Worm (Caenorhabditis elegans) whole organism, L4 larva: ENCODE data around the gene C33F10.1.
"Not testable (repeated sequence)": the region's sequence is repeated elsewhere in the genome, so short reads cannot be mapped to it uniquely, and the experiment has no call there.

ENCODE experiments used
- D1046.2 ChIP-seq: fragments of 200-800 bp; sonication (Bioruptor generic); IDR thresholded peaks from 2 replicates; pipeline ENCODE4 v1.3.6; 2022; ENCODE audit warnings: missing genetic modification characterization, missing compliant biosample characterization
- F10B5.3 ChIP-seq: sonication (generic microtip); optimal IDR thresholded peaks from 2 replicates; lab custom pipeline; 2016; ENCODE audit warnings: mild to moderate bottlenecking, missing genetic modification characterization, missing compliant biosample characterization
- F37D6.2 ChIP-seq: sonication (generic microtip); optimal IDR thresholded peaks from 2 replicates; lab custom pipeline; 2016; ENCODE audit warnings: mild to moderate bottlenecking, missing genetic modification characterization, missing compliant biosample characterization
- R02D3.7 ChIP-seq: fragments of 150-350 bp; sonication (generic microtip); optimal IDR thresholded peaks from 3 replicates; lab custom pipeline; 2014; ENCODE audit warnings: missing biosample characterization, missing genetic modification characterization
- T26A8.4 ChIP-seq: fragments of 200-800 bp; sonication (Bioruptor generic); IDR thresholded peaks from 2 replicates; pipeline ENCODE4 v1.3.6; 2022; ENCODE audit warnings: missing genetic modification characterization, missing compliant biosample characterization
- aha-1 ChIP-seq: fragments of 150-350 bp; peaks from one replicate; lab custom pipeline; 2014; ENCODE audit warnings: missing biosample characterization, missing genetic modification characterization
- aly-2 ChIP-seq: sonication (generic microtip); optimal IDR thresholded peaks from 2 replicates; lab custom pipeline; 2018; ENCODE audit warnings: missing biosample characterization, missing genetic modification characterization
- ama-1 ChIP-seq: fragments of 150-350 bp; optimal IDR thresholded peaks from 2 replicates; lab custom pipeline; 2014; ENCODE audit warnings: inconsistent platforms, mixed read lengths
- attf-4 ChIP-seq: sonication (generic microtip); optimal IDR thresholded peaks from 3 replicates; lab custom pipeline; 2017; ENCODE audit warnings: missing biosample characterization, missing genetic modification characterization
- ceh-32 ChIP-seq: sonication (generic microtip); optimal IDR thresholded peaks from 2 replicates; lab custom pipeline; 2016; ENCODE audit warnings: mild to moderate bottlenecking, missing genetic modification characterization, missing compliant biosample characterization; ENCODE audit not compliant: poor library complexity
- ceh-44 ChIP-seq: fragments of 200-800 bp; sonication (Bioruptor generic); IDR thresholded peaks from 2 replicates; pipeline ENCODE4 v1.3.6; 2022; ENCODE audit warnings: missing genetic modification reagents, missing genetic modification characterization, missing compliant biosample characterization
- ceh-62 ChIP-seq: sonication (generic microtip); optimal IDR thresholded peaks from 2 replicates; lab custom pipeline; 2017; ENCODE audit warnings: missing biosample characterization, missing genetic modification characterization
- ceh-82 ChIP-seq: sonication (generic microtip); optimal IDR thresholded peaks from 2 replicates; lab custom pipeline; 2017; ENCODE audit warnings: missing biosample characterization, missing genetic modification characterization
- daf-12 ChIP-seq: fragments of 150-350 bp; optimal IDR thresholded peaks from 2 replicates; lab custom pipeline; 2014; ENCODE audit warnings: missing biosample characterization, missing genetic modification reagents, missing genetic modification characterization
- daf-16 ChIP-seq, 3 experiments: sonication (generic microtip); optimal IDR thresholded peaks; 2 replicates each; lab custom pipeline; 2016 to 2017; ENCODE audit warnings: missing genetic modification characterization in 3 of 3, missing genetic modification reagents in 3 of 3, mild to moderate bottlenecking in 2 of 3, missing compliant biosample characterization in 2 of 3, missing biosample characterization in 1 of 3, moderate library complexity in 1 of 3
- daf-19 ChIP-seq: fragments of 200-800 bp; sonication (Bioruptor generic); conservative IDR thresholded peaks from 2 replicates; pipeline ENCODE4 v1.3.6; 2022; ENCODE audit warnings: missing genetic modification characterization, missing compliant biosample characterization
- dmd-6 ChIP-seq: fragments of 200-800 bp; sonication (Bioruptor generic); IDR thresholded peaks from 2 replicates; pipeline ENCODE4 v1.3.6; 2022; ENCODE audit warnings: missing genetic modification reagents, missing genetic modification characterization, missing compliant biosample characterization
- dmd-9 ChIP-seq: fragments of 200-800 bp; sonication (Bioruptor generic); IDR thresholded peaks from 2 replicates; pipeline ENCODE4 v1.3.6; 2022; ENCODE audit warnings: missing genetic modification reagents, missing genetic modification characterization, missing compliant biosample characterization
- dpl-1 ChIP-seq: fragments of 150-350 bp; optimal IDR thresholded peaks from 2 replicates; lab custom pipeline; 2014; ENCODE audit warnings: missing biosample characterization, missing genetic modification reagents, missing genetic modification characterization
- duxl-1 ChIP-seq: sonication (generic microtip); optimal IDR thresholded peaks from 2 replicates; lab custom pipeline; 2016; ENCODE audit warnings: mild to moderate bottlenecking, missing genetic modification characterization, moderate library complexity, missing compliant biosample characterization; ENCODE audit not compliant: poor library complexity
- egl-27 ChIP-seq: sonication (generic microtip); optimal IDR thresholded peaks from 3 replicates; lab custom pipeline; 2017; ENCODE audit warnings: missing biosample characterization, missing genetic modification reagents, missing genetic modification characterization
- egl-43 ChIP-seq: fragments of 200-800 bp; sonication (Bioruptor generic); IDR thresholded peaks from 2 replicates; pipeline ENCODE4 v1.3.6; 2022; ENCODE audit warnings: missing genetic modification reagents, missing genetic modification characterization, missing compliant biosample characterization
- fos-1 ChIP-seq: fragments of 150-350 bp; optimal IDR thresholded peaks from 2 replicates; lab custom pipeline; 2014; ENCODE audit warnings: missing biosample characterization, missing genetic modification characterization
- lin-15B ChIP-seq: fragments of 150-350 bp; sonication (generic microtip); optimal IDR thresholded peaks from 3 replicates; lab custom pipeline; 2014; ENCODE audit warnings: missing biosample characterization, missing genetic modification characterization
- lin-29 ChIP-seq: fragments of 200-800 bp; sonication (Bioruptor generic); IDR thresholded peaks from 2 replicates; pipeline ENCODE4 v1.3.6; 2022; ENCODE audit warnings: missing genetic modification reagents, missing genetic modification characterization, missing compliant biosample characterization
- lin-39 ChIP-seq: fragments of 150-350 bp; optimal IDR thresholded peaks from 2 replicates; lab custom pipeline; 2014; ENCODE audit warnings: missing biosample characterization, missing genetic modification reagents, missing genetic modification characterization
- lir-3 ChIP-seq: sonication (generic microtip); optimal IDR thresholded peaks from 2 replicates; lab custom pipeline; 2016; ENCODE audit warnings: mild to moderate bottlenecking, missing genetic modification characterization, missing compliant biosample characterization
- lsy-2 ChIP-seq, 2 experiments: fragments of 150-350 bp in 1 of 2; sonication (generic microtip) in 1 of 2; optimal IDR thresholded peaks; 2 replicates each; lab custom pipeline; 2014 to 2017; ENCODE audit warnings: missing biosample characterization in 2 of 2, missing genetic modification characterization in 2 of 2
- madf-5 ChIP-seq, 2 experiments: fragments of 200-800 bp; sonication (Bioruptor generic); IDR thresholded peaks; 2 replicates each; pipeline ENCODE4 v1.3.6; 2022; ENCODE audit warnings: missing compliant biosample characterization in 2 of 2, missing genetic modification characterization in 2 of 2
- madf-9 ChIP-seq: fragments of 200-800 bp; sonication (Bioruptor generic); conservative IDR thresholded peaks from 2 replicates; pipeline ENCODE4 v1.3.6; 2022; ENCODE audit warnings: missing genetic modification reagents, missing genetic modification characterization, missing compliant biosample characterization
- mep-1 ChIP-seq: fragments of 150-350 bp; sonication (generic microtip); optimal IDR thresholded peaks from 3 replicates; lab custom pipeline; 2014; ENCODE audit warnings: missing biosample characterization, missing genetic modification characterization
- mxl-2 ChIP-seq: fragments of 200-800 bp; sonication (Bioruptor generic); conservative IDR thresholded peaks from 2 replicates; pipeline ENCODE4 v1.3.6; 2022; ENCODE audit warnings: missing genetic modification reagents, missing genetic modification characterization, missing compliant biosample characterization
- mxl-3 ChIP-seq: fragments of 200-800 bp; sonication (Bioruptor generic); optimal IDR thresholded peaks from 2 replicates; lab custom pipeline; 2018; ENCODE audit warnings: mild to moderate bottlenecking, missing genetic modification characterization, missing compliant biosample characterization
- nhr-10 ChIP-seq: fragments of 150-350 bp; optimal IDR thresholded peaks from 2 replicates; lab custom pipeline; 2014; ENCODE audit warnings: missing biosample characterization, missing genetic modification characterization
- nhr-111 ChIP-seq: fragments of 200-800 bp; sonication (Bioruptor generic); optimal IDR thresholded peaks from 2 replicates; lab custom pipeline; 2018; ENCODE audit warnings: mild to moderate bottlenecking, missing genetic modification characterization, missing compliant biosample characterization
- nhr-48 ChIP-seq: sonication (generic microtip); optimal IDR thresholded peaks from 2 replicates; lab custom pipeline; 2016; ENCODE audit warnings: mild to moderate bottlenecking, missing genetic modification characterization, missing compliant biosample characterization
- pha-4 ChIP-seq, 2 experiments: fragments of 150-350 bp in 1 of 2; fragments of 200-800 bp in 1 of 2; sonication (Bioruptor generic) in 1 of 2; IDR thresholded peaks in 1 of 2; optimal IDR thresholded peaks in 1 of 2; 2 replicates each; pipeline versions ENCODE4 v1.3.6 to Lab custom; 2014 to 2022; ENCODE audit warnings: missing genetic modification characterization in 2 of 2, missing genetic modification reagents in 2 of 2, missing biosample characterization in 1 of 2, missing compliant biosample characterization in 1 of 2
- php-3 ChIP-seq: fragments of 200-800 bp; sonication (Bioruptor generic); IDR thresholded peaks from 2 replicates; pipeline ENCODE4 v1.3.6; 2022; ENCODE audit warnings: missing genetic modification reagents, missing genetic modification characterization, missing compliant biosample characterization
- rbr-2 ChIP-seq: sonication (generic microtip); optimal IDR thresholded peaks from 2 replicates; lab custom pipeline; 2016; ENCODE audit warnings: missing genotype, missing genetic modification characterization, missing compliant biosample characterization
- skn-1 ChIP-seq: fragments of 150-350 bp; optimal IDR thresholded peaks from 2 replicates; lab custom pipeline; 2014; ENCODE audit warnings: missing biosample characterization, missing genetic modification characterization
- snpc-1.2 ChIP-seq: fragments of 200-800 bp; sonication (Bioruptor generic); IDR thresholded peaks from 2 replicates; pipeline ENCODE4 v1.3.6; 2022; ENCODE audit warnings: missing genetic modification reagents, missing genetic modification characterization, missing compliant biosample characterization
- spr-3 ChIP-seq: fragments of 200-800 bp; sonication (Bioruptor generic); optimal IDR thresholded peaks from 2 replicates; lab custom pipeline; 2018; ENCODE audit warnings: mild to moderate bottlenecking, missing genetic modification characterization, missing compliant biosample characterization
- unc-39 ChIP-seq: sonication (generic microtip); optimal IDR thresholded peaks from 2 replicates; lab custom pipeline; 2017; ENCODE audit warnings: missing biosample characterization, missing genetic modification characterization
- vab-7 ChIP-seq: fragments of 200-800 bp; sonication (Bioruptor generic); IDR thresholded peaks from 2 replicates; pipeline ENCODE4 v1.3.6; 2022; ENCODE audit warnings: missing genetic modification reagents, missing genetic modification characterization, missing compliant biosample characterization
- zfp-3 ChIP-seq: fragments of 200-800 bp; sonication (Bioruptor generic); conservative IDR thresholded peaks from 2 replicates; pipeline ENCODE4 v1.3.6; 2022; ENCODE audit warnings: missing genetic modification reagents, missing genetic modification characterization, missing compliant biosample characterization
- zip-11 ChIP-seq: fragments of 200-800 bp; sonication (Bioruptor generic); IDR thresholded peaks from 2 replicates; pipeline ENCODE4 v1.3.6; 2022; ENCODE audit warnings: missing genetic modification characterization, missing compliant biosample characterization
- zip-2 ChIP-seq: fragments of 150-350 bp; optimal IDR thresholded peaks from 2 replicates; lab custom pipeline; 2014; ENCODE audit warnings: missing biosample characterization, missing genetic modification characterization
- ztf-11 ChIP-seq: fragments of 150-350 bp; optimal IDR thresholded peaks from 2 replicates; lab custom pipeline; 2014; ENCODE audit warnings: missing biosample characterization, missing genetic modification characterization

C33F10.1 gene

ce11 chrII:4857873-4858364 is 23.1 kb downstream of the C33F10.1 start, which contains the start of gene F11G11.5 (continued):
- TF ChIP-seq R02D3.7: no peak
- TF ChIP-seq ceh-82 (tag; lab: Kevin White, UChicago): no peak
- no peak for TF ChIP-seq daf-16 (GFP tag; optimal IDR thresholded peaks at IDR 0.05; lab: Kevin White, UChicago)
- peak; percentile 1 for TF ChIP-seq daf-16 (tag; optimal IDR thresholded peaks at IDR 0.05; lab: Kevin White, UChicago)
- no peak for TF ChIP-seq dmd-9
- no peak for TF ChIP-seq ztf-11 (tag; lab: Kevin White, UChicago)
- no peak for TF ChIP-seq mxl-2 (GFP tag; lab: Robert Waterston, UW)
- TF ChIP-seq F37D6.2 (tag; lab: Kevin White, UChicago): no peak
- no peak for TF ChIP-seq mep-1
- TF ChIP-seq D1046.2 (GFP tag; lab: Robert Waterston, UW): 0 out of 2 replicates have a peak, but pooled peaks have one; percentile 48
- no peak for TF ChIP-seq nhr-10 (tag; lab: Kevin White, UChicago)
- TF ChIP-seq lir-3: no peak
- TF ChIP-seq aly-2: no peak
- peak; percentile 70 for TF ChIP-seq T26A8.4 (GFP tag; lab: Robert Waterston, UW)
- TF ChIP-seq pha-4 (GFP tag; IDR thresholded peaks at IDR 0.05; lab: Robert Waterston, UW): peak; percentile 30; the same call in 1 of the 2 replicates
- TF ChIP-seq pha-4 (tag; optimal IDR thresholded peaks at IDR 0.05; lab: Kevin White, UChicago): no peak

DNA sequence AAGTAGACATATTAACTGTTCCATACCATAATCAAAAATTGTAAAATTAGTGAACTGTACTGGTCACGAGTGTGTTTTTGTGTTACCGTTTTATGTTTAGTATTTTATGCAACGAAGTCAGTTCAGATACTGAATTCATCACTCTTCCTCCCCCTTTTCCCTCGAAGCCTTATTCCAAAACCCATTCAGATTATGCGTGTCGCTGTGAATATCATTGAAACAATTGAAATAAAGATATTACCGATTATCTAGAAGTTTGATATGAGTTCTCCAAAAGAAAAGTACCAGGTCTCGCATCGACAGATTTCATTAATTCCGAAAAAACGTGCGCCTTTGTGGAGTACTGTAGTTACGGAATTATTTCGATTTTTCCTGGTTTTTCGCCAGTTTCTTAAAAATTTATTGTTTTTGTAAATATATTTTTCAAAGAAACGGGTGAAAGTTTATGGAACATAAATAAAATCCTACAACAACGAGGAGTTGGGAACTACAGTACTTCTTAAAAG is 24.1 kb downstream of the C33F10.1 start:
- TF ChIP-seq duxl-1 (tag; lab: Kevin White, UChicago) (peak; percentile 38), spr-3 (GFP tag; lab: Kevin White, UChicago) (no peak), nhr-111 (no peak), zip-2 (tag; lab: Kevin White, UChicago) (no peak), egl-43 (GFP tag; lab: Robert Waterston, UW) (no peak), zfp-3 (GFP tag; lab: Robert Waterston, UW) (0 out of 2 replicates have a peak, but pooled peaks have one; percentile 29), dmd-6 (GFP tag; lab: Robert Waterston, UW) (no peak), lin-29 (GFP tag; lab: Robert Waterston, UW) (no peak), nhr-48 (no peak), dpl-1 (GFP tag; lab: Kevin White, UChicago) (peak; percentile 20), lin-39 (tag; lab: Kevin White, UChicago) (no peak), ama-1 (lab: Kevin White, UChicago) (peak; percentile 71), skn-1 (no peak), daf-12 (no peak), attf-4 (tag; lab: Kevin White, UChicago) (no peak), daf-16 (GFP tag; optimal IDR thresholded peaks at IDR 0.05; lab: Kevin White, UChicago) (no peak), daf-16 (tag; optimal IDR thresholded peaks at IDR 0.05; lab: Kevin White, UChicago) (peak; percentile 1), aha-1 (tag; lab: Kevin White, UChicago) (peak; percentile 95), zip-11 (GFP tag; lab: Robert Waterston, UW) (no peak)

ce11 chrII:4860260-4860659 is 25.4 kb downstream of the C33F10.1 start, which contains the start of the genes nspd-5 and F11G11.4:
Gene nspd-5 (minus strand): TSS chrII:4860360.
Gene F11G11.4 (plus strand): TSS chrII:4860594.
- TF ChIP-seq egl-27; ceh-44 (GFP tag; lab: Robert Waterston, UW); rbr-2 (tag; lab: Kevin White, UChicago): not testable (repeated sequence)

ce11 chrII:4863357-4863756 is 28.5 kb downstream of the C33F10.1 start, which contains the start of the genes mpst-4 and F11G11.14:
Gene mpst-4 (minus strand): TSS chrII:4863457.
Gene F11G11.14 (plus strand): TSS chrII:4863681.
- TF ChIP-seq lsy-2 (tag; optimal IDR thresholded peaks at IDR 0.05; lab: Kevin White, UChicago) (no peak), madf-9 (no peak), mxl-3 (no peak), daf-19 (GFP tag; lab: Robert Waterston, UW) (no peak), php-3 (no peak), ceh-62 (tag; lab: Kevin White, UChicago) (no peak), ceh-32 (no peak), F10B5.3 (tag; lab: Kevin White, UChicago) (no peak), unc-39 (tag; lab: Kevin White, UChicago) (no peak), lin-15B (tag; lab: Kevin White, UChicago) (no peak), fos-1 (tag; lab: Kevin White, UChicago) (no peak), vab-7 (no peak), snpc-1.2 (GFP tag; lab: Robert Waterston, UW) (no peak), madf-5 (GFP tag; IDR thresholded peaks at IDR 0.05; lab: Robert Waterston, UW) (no peak)
